Worm (Caenorhabditis elegans): ENCODE measurements around the gene F09C6.11.

F09C6.11 gene

ce11 chrV:16857977-16858479 lies 24.1 kb downstream of the F09C6.11 start, which contains the start of the genes clec-31 and clec-22:
clec-31 (minus strand) TSS chrV:16858077.
clec-22 (plus strand) TSS chrV:16858429.
- TF ChIP-seq flt-1 (GFP tag; IDR thresholded peaks at IDR 0.05) (no peak), tbx-11 (GFP tag; IDR thresholded peaks at IDR 0.05) (no peak), hmg-4 (GFP tag; optimal IDR thresholded peaks at IDR 0.05) (no peak), ceh-13 (GFP tag; optimal IDR thresholded peaks at IDR 0.05) (no peak), ets-7 (tag; optimal IDR thresholded peaks at IDR 0.05) (no peak), ama-1 (optimal IDR thresholded peaks at IDR 0.05) (no peak), hmbx-1 (tag; optimal IDR thresholded peaks at IDR 0.05) (no peak), pes-1 (GFP tag; IDR thresholded peaks at IDR 0.05) (no peak), sea-1 (GFP tag; conservative IDR thresholded peaks at IDR 0.05) (no peak)

ce11 chrV:16853956-16854683 lies 28.0 kb downstream of the F09C6.11 start, which contains the start of the genes clec-35 and clec-27:
clec-35 (minus strand) TSS chrV:16854056.
clec-27 (plus strand) TSS chrV:16854633.
- TF ChIP-seq hmg-4 (GFP tag; optimal IDR thresholded peaks at IDR 0.05) (no peak), tra-4 (tag; optimal IDR thresholded peaks at IDR 0.05) (no peak), hnd-1 (tag; optimal IDR thresholded peaks at IDR 0.05) (no peak), F13C5.2 (tag; optimal IDR thresholded peaks at IDR 0.05) (no peak), hmbx-1 (tag; optimal IDR thresholded peaks at IDR 0.05) (no peak), flt-1 (GFP tag; IDR thresholded peaks at IDR 0.05) (no peak), scrt-1 (GFP tag; IDR thresholded peaks at IDR 0.05) (no peak)

DNA sequence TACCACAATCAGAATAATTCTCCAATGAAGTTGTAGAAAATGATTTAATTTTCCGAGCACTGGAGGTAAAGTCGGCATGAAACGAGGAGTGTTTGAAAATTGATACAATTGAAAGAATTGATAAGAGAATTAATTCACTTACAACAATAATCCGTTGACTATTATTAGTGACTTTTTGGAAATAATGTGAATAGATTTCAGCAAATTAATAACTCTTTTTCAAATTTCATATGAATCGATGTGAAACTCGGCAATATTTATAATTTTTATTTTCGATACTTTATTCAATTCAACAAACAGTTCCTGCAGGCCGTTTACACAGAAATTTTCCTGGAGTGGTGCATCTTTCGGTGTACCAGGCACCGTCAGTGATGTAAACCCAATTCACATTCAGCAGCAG lies 30.1 kb downstream of the F09C6.11 start, which contains the start of gene clec-37:
Gene clec-37 (minus strand): TSS at position 101 of the 400 bp plus-strand sequence.
- no peak for TF ChIP-seq tbx-37 (GFP tag; conservative IDR thresholded peaks at IDR 0.05)

- TF ChIP-seq ama-1 (optimal IDR thresholded peaks at IDR 0.05) (no peak), hmg-4 (GFP tag; optimal IDR thresholded peaks at IDR 0.05) (no peak), scrt-1 (GFP tag; IDR thresholded peaks at IDR 0.05) (no peak), B0310.2 (tag; optimal IDR thresholded peaks at IDR 0.05) (no peak), tbx-11 (GFP tag; IDR thresholded peaks at IDR 0.05) (no peak), F13C5.2 (tag; optimal IDR thresholded peaks at IDR 0.05) (no peak), hnd-1 (tag; optimal IDR thresholded peaks at IDR 0.05) (no peak), pes-1 (GFP tag; IDR thresholded peaks at IDR 0.05) (no peak), aly-1 (tag; optimal IDR thresholded peaks at IDR 0.05) (no peak)
These were observed 33.6 kb downstream of the F09C6.11 start, which contains the start of the genes clec-36 and clec-26 for ce11 chrV:16848498-16848897. clec-36 (minus strand) TSS chrV:16848598. clec-26 (plus strand) TSS chrV:16848611.

- TF ChIP-seq ceh-36 (tag; optimal IDR thresholded peaks at IDR 0.05): no peak
- no peak for TF ChIP-seq F13C5.2 (tag; optimal IDR thresholded peaks at IDR 0.05)
- TF ChIP-seq sea-1 (GFP tag; conservative IDR thresholded peaks at IDR 0.05): no peak
- TF ChIP-seq ama-1 (optimal IDR thresholded peaks at IDR 0.05): no peak
- TF ChIP-seq ets-7 (tag; optimal IDR thresholded peaks at IDR 0.05): no peak
- no peak for TF ChIP-seq ceh-13 (GFP tag; optimal IDR thresholded peaks at IDR 0.05)
- no peak for TF ChIP-seq scrt-1 (GFP tag; IDR thresholded peaks at IDR 0.05)
- TF ChIP-seq flt-1 (GFP tag; IDR thresholded peaks at IDR 0.05): no peak
- TF ChIP-seq hmbx-1 (tag; optimal IDR thresholded peaks at IDR 0.05): no peak
- TF ChIP-seq hnd-1 (tag; optimal IDR thresholded peaks at IDR 0.05): no peak
- no peak for TF ChIP-seq hmg-4 (GFP tag; optimal IDR thresholded peaks at IDR 0.05)
- no peak for TF ChIP-seq aly-1 (tag; optimal IDR thresholded peaks at IDR 0.05)
- no peak for TF ChIP-seq tbx-11 (GFP tag; IDR thresholded peaks at IDR 0.05)
- TF ChIP-seq pes-1 (GFP tag; IDR thresholded peaks at IDR 0.05): no peak
- TF ChIP-seq tbx-37 (GFP tag; conservative IDR thresholded peaks at IDR 0.05): no peak
- TF ChIP-seq B0310.2 (tag; optimal IDR thresholded peaks at IDR 0.05): no peak
- no peak for TF ChIP-seq tra-4 (tag; optimal IDR thresholded peaks at IDR 0.05)
These were observed 39.2 kb downstream of the F09C6.11 start, which contains the start of gene clec-25 for ce11 chrV:16842941-16843340. clec-25 (plus strand) TSS chrV:16843241.

ce11 chrV:16840961-16841360 lies 41.1 kb downstream of the F09C6.11 start, which contains the start of gene clec-40:
clec-40 (minus strand) TSS chrV:16841061.
- TF ChIP-seq ets-7 (tag; optimal IDR thresholded peaks at IDR 0.05): no peak
- no peak for TF ChIP-seq tbx-37 (GFP tag; conservative IDR thresholded peaks at IDR 0.05)
- no peak for TF ChIP-seq sea-1 (GFP tag; conservative IDR thresholded peaks at IDR 0.05)
- no peak for TF ChIP-seq F13C5.2 (tag; optimal IDR thresholded peaks at IDR 0.05)
- TF ChIP-seq hmbx-1 (tag; optimal IDR thresholded peaks at IDR 0.05): no peak
- no peak for TF ChIP-seq hmg-4 (GFP tag; optimal IDR thresholded peaks at IDR 0.05)
- no peak for TF ChIP-seq pes-1 (GFP tag; IDR thresholded peaks at IDR 0.05)
- no peak for TF ChIP-seq ceh-13 (GFP tag; optimal IDR thresholded peaks at IDR 0.05)
- TF ChIP-seq B0310.2 (tag; optimal IDR thresholded peaks at IDR 0.05): no peak

ce11 chrV:16840283-16840682 lies 41.8 kb downstream of the F09C6.11 start:
- TF ChIP-seq ceh-13 (GFP tag; optimal IDR thresholded peaks at IDR 0.05): no peak
- TF ChIP-seq tbx-11 (GFP tag; IDR thresholded peaks at IDR 0.05): no peak
- TF ChIP-seq F13C5.2 (tag; optimal IDR thresholded peaks at IDR 0.05): no peak
- no peak for TF ChIP-seq sea-1 (GFP tag; conservative IDR thresholded peaks at IDR 0.05)
- no peak for TF ChIP-seq hmg-4 (GFP tag; optimal IDR thresholded peaks at IDR 0.05)
- TF ChIP-seq ama-1 (optimal IDR thresholded peaks at IDR 0.05): no peak
- no peak for TF ChIP-seq B0310.2 (tag; optimal IDR thresholded peaks at IDR 0.05)
- no peak for TF ChIP-seq tbx-37 (GFP tag; conservative IDR thresholded peaks at IDR 0.05)
- TF ChIP-seq tra-4 (tag; optimal IDR thresholded peaks at IDR 0.05): no peak
- TF ChIP-seq ets-7 (tag; optimal IDR thresholded peaks at IDR 0.05): no peak

- TF ChIP-seq ceh-13 (GFP tag; optimal IDR thresholded peaks at IDR 0.05): no peak
- TF ChIP-seq sea-1 (GFP tag; conservative IDR thresholded peaks at IDR 0.05): no peak
- TF ChIP-seq aly-1 (tag; optimal IDR thresholded peaks at IDR 0.05): no peak
- TF ChIP-seq B0310.2 (tag; optimal IDR thresholded peaks at IDR 0.05): no peak
These were observed 43.7 kb downstream of the F09C6.11 start for ce11 chrV:16838435-16838834.
